Fruit fly (Drosophila melanogaster): ENCODE measurements around the gene CG4133.

DNA sequence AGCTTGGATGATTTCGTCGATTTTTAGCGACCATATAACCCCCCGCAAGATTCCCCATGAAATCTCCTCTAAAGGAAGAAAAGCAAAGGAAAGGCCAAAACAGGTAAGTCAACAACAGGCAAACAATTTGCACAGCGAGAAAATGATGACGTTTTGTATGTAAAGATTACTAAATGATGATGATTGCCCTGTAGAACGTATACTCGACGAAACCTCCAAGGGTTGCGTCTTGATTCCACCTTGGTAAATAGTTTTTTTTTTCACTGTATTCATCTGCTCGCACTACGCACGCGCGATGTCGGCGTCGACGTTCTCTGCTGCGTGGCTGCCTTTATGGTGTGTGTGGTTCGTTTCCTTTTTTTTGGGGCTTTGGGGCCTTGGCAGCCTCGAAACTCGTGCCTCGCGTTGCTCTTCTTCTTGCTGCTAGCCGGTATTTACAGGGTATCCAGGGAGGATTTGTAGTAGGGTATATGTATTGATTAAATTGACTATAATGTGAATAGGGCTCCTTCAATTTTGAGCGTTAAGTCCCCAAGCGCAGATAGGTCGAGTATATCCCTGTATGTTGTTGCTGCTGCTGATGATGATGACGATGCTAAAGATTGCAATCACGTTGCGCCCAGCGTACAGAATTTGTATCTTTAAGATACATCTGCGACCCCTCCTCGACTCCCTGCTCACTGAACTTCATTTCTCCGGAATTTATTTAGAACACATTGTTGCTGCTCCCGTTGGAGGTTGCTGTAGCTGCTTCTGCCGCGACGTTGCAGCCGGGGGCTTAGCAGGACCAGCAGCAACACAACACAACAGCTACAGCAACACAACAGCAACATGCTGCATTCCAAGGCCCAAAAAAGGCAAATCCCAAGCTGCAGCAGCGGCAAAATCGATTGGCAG, 27.7 kb upstream of the CG4133 start:
- TF ChIP-seq h (optimal IDR thresholded peaks at IDR 0.05) (no peak), psq (optimal IDR thresholded peaks at IDR 0.05) (no peak)
